Worm (Caenorhabditis elegans): ENCODE data around the gene eor-2.
A peak's percentile ranks its signal among the peaks of the same experiment; 100 is the strongest.

The eor-2 gene

DNA sequence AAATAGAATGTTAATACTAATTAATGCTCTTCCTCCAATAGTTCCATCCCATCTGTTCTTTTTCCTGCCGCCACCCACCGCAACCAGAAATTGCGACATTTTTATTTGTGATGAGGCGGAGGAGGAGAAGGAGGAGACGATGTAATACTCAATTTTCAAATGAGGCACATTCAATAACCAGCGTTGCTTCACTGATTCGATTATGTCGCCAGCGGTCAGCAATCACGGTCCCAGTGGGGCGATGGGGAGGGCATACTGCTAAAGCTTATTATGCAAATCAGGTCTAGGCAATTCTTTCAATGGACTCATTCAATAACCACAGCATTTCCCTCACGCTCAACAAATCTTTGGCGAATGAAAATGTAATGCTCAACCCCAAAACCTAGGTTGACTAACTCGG is 46.4 kb downstream of the eor-2 start:
- TF ChIP-seq nhr-21 (tag; optimal IDR thresholded peaks at IDR 0.05) (no peak), nhr-23 (tag; optimal IDR thresholded peaks at IDR 0.05) (no peak), mab-5 (tag; optimal IDR thresholded peaks at IDR 0.05) (no peak), crh-2 (tag; optimal IDR thresholded peaks at IDR 0.05) (no peak), F13H6.1 (tag; optimal IDR thresholded peaks at IDR 0.05) (peak; percentile 24), nhr-25 (tag; optimal IDR thresholded peaks at IDR 0.05) (no peak)

DNA sequence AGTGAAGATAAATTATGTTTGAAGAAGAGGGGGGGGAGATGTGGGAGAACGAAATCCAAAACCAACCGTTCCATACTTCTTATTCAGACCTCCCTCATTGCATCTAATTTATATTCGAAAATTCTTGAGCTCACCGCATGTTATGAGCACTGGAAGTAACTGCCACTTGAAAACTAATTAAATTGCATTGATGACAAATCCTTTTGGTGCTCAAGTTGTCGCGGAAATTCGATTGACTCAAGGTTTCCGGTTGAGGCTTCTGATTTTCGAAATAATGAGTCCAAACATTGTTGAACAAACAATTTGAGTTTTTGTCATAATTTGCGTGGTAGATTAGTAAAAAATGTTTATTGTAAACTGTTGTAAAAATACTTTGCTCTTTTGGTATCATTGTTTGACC is 49.2 kb downstream of the eor-2 start:
- TF ChIP-seq sem-4 (tag; optimal IDR thresholded peaks at IDR 0.05) (no peak), fos-1 (tag; optimal IDR thresholded peaks at IDR 0.05) (no peak), nhr-11 (tag; optimal IDR thresholded peaks at IDR 0.05) (no peak), Y55F3AM.14 (GFP tag; optimal IDR thresholded peaks at IDR 0.05) (no peak), ztf-11 (tag; optimal IDR thresholded peaks at IDR 0.05) (no peak), lin-13 (GFP tag; optimal IDR thresholded peaks at IDR 0.05) (no peak), elt-3 (tag; optimal IDR thresholded peaks at IDR 0.05) (no peak), ZK546.5 (tag; optimal IDR thresholded peaks at IDR 0.05) (no peak), nhr-10 (tag; optimal IDR thresholded peaks at IDR 0.05) (no peak), C34F6.9 (tag; optimal IDR thresholded peaks at IDR 0.05) (no peak), ztf-1 (GFP tag; conservative IDR thresholded peaks at IDR 0.05) (no peak), R02D3.7 (tag; optimal IDR thresholded peaks at IDR 0.05) (no peak), nhr-21 (tag; optimal IDR thresholded peaks at IDR 0.05) (no peak), sma-9 (GFP tag; optimal IDR thresholded peaks at IDR 0.05) (no peak), sma-9 (tag; optimal IDR thresholded peaks at IDR 0.05) (no peak)

DNA sequence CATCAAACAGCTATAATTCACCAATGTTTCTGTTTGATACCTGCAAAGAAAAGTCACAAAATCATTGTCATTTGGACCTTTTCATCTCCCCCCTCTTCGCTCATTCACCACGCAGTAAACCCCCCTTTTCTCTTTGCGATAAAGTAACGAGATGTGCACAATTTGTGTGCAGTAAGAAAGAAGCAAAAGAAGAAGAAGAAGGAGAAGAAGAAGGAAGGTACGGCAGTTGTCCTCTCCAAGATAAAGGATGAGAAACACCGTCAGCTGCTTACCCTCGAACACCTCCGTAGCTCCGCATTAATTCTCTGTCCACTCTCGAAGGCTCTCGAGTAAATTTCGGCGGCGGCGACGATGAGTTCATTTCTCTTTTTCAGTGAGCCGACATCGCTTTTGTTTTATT is 50.7 kb downstream of the eor-2 start:
- peak; percentile 27 for TF ChIP-seq sma-9 (GFP tag; optimal IDR thresholded peaks at IDR 0.05)
- TF ChIP-seq sma-9 (tag; optimal IDR thresholded peaks at IDR 0.05): no peak
- no peak for TF ChIP-seq unc-62 (GFP tag; optimal IDR thresholded peaks at IDR 0.05)
- TF ChIP-seq elt-3 (tag; optimal IDR thresholded peaks at IDR 0.05): no peak
- peak; percentile 63 for TF ChIP-seq F13H6.1 (tag; optimal IDR thresholded peaks at IDR 0.05)
- TF ChIP-seq nhr-129 (tag; optimal IDR thresholded peaks at IDR 0.05): peak; percentile 58

DNA sequence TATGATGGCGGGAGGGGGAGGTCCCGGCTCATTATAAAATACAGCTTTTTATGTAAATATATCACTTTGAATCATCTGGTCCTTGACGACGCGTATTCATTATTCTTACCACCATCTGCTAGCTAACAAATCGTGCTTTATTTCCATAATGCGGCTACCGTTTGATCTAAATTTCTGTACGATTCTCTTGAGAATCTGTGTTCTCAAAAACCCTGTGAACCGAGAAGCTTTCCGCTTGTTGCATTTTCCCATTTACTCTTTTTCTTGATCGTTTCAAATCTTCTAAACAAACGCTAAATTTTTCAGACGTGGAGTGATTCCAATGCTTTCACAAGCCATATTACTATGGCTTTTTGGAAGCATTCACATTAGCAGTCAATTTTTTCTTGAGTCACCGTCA is 51.9 kb downstream of the eor-2 start, which contains the start of gene syg-2:
Gene syg-2 (plus strand): TSS at position 301 of the 400 bp plus-strand sequence.
- TF ChIP-seq lin-13 (GFP tag; optimal IDR thresholded peaks at IDR 0.05): no peak
- no peak for TF ChIP-seq nhr-6 (tag; optimal IDR thresholded peaks at IDR 0.05)
- TF ChIP-seq peb-1 (tag; optimal IDR thresholded peaks at IDR 0.05): no peak
- no peak for TF ChIP-seq lin-39 (tag; optimal IDR thresholded peaks at IDR 0.05)

DNA sequence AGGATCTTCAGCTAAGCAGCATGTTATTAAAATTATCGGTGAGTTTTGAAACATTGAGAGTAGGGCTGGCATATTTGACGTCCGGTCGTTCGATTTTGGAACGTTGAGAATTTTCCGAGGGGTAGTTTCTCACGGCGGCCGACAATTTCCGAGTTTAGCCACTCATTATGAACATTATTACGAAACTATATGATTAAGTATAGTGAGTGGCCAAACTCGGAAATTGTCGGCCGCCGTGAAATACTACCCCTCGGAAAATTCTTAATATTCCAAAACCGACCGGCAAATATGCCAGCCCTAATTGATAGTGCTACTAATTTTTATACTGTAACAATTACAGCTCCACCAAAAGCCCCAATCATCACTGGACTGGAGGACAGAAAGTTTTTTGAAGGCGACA is 54.6 kb downstream of the eor-2 start:
- TF ChIP-seq dmd-4 (tag; optimal IDR thresholded peaks at IDR 0.05) (no peak), nhr-10 (tag; optimal IDR thresholded peaks at IDR 0.05) (no peak), sem-4 (tag; optimal IDR thresholded peaks at IDR 0.05) (no peak), nhr-21 (tag; optimal IDR thresholded peaks at IDR 0.05) (no peak), aly-2 (tag; optimal IDR thresholded peaks at IDR 0.05) (no peak), sma-3 (GFP tag; optimal IDR thresholded peaks at IDR 0.05) (no peak), egl-27 (tag; optimal IDR thresholded peaks at IDR 0.05) (no peak), ceh-16 (tag; optimal IDR thresholded peaks at IDR 0.05) (no peak), alr-1 (tag; optimal IDR thresholded peaks at IDR 0.05) (no peak), nhr-25 (tag; optimal IDR thresholded peaks at IDR 0.05) (no peak), fos-1 (tag; optimal IDR thresholded peaks at IDR 0.05) (no peak), nhr-6 (tag; optimal IDR thresholded peaks at IDR 0.05) (no peak), nhr-129 (tag; optimal IDR thresholded peaks at IDR 0.05) (no peak)

Data from whole organism, L2 larva.